Worm (Caenorhabditis elegans) whole organism, L4 larva: ENCODE data around the gene C35A11.3.

Experiments used
- D1046.2 ChIP-seq: fragments of 200-800 bp; sonication (Bioruptor generic); IDR thresholded peaks from 2 replicates; pipeline ENCODE4 v1.3.6; 2022; ENCODE audit warnings: missing genetic modification characterization, missing compliant biosample characterization
- F10B5.3 ChIP-seq: sonication (generic microtip); optimal IDR thresholded peaks from 2 replicates; lab custom pipeline; 2016; ENCODE audit warnings: mild to moderate bottlenecking, missing genetic modification characterization, missing compliant biosample characterization
- R02D3.7 ChIP-seq: fragments of 150-350 bp; sonication (generic microtip); optimal IDR thresholded peaks from 3 replicates; lab custom pipeline; 2014; ENCODE audit warnings: missing biosample characterization, missing genetic modification characterization
- T26A8.4 ChIP-seq: fragments of 200-800 bp; sonication (Bioruptor generic); IDR thresholded peaks from 2 replicates; pipeline ENCODE4 v1.3.6; 2022; ENCODE audit warnings: missing genetic modification characterization, missing compliant biosample characterization
- Y75B8A.6 ChIP-seq: fragments of 200-800 bp; sonication (Bioruptor generic); IDR thresholded peaks from 2 replicates; pipeline ENCODE4 v1.3.6; 2022; ENCODE audit warnings: missing genetic modification reagents, missing genetic modification characterization, missing compliant biosample characterization
- ZK546.5 ChIP-seq, 2 experiments: sonication (generic microtip); optimal IDR thresholded peaks; 2 replicates each; lab custom pipeline; 2017; ENCODE audit warnings: missing biosample characterization in 2 of 2, missing genetic modification characterization in 2 of 2
- ctbp-1 ChIP-seq: fragments of 200-800 bp; sonication (Bioruptor generic); IDR thresholded peaks from 2 replicates; pipeline ENCODE4 v1.3.6; 2022; ENCODE audit warnings: missing genetic modification reagents, missing genetic modification characterization, missing compliant biosample characterization
- dmd-9 ChIP-seq: fragments of 200-800 bp; sonication (Bioruptor generic); IDR thresholded peaks from 2 replicates; pipeline ENCODE4 v1.3.6; 2022; ENCODE audit warnings: missing genetic modification reagents, missing genetic modification characterization, missing compliant biosample characterization
- nhr-11 ChIP-seq: fragments of 150-350 bp; optimal IDR thresholded peaks from 2 replicates; lab custom pipeline; 2014; ENCODE audit warnings: missing biosample characterization, missing genetic modification characterization
- nhr-25 ChIP-seq: sonication (generic microtip); optimal IDR thresholded peaks from 2 replicates; lab custom pipeline; 2017; ENCODE audit warnings: missing genetic modification characterization, mild to moderate bottlenecking, missing compliant biosample characterization, antibody characterized with exemption, moderate library complexity, borderline replicate concordance; ENCODE audit not compliant: insufficient read depth
- pqm-1 ChIP-seq: sonication (generic microtip); optimal IDR thresholded peaks from 2 replicates; lab custom pipeline; 2017; ENCODE audit warnings: missing biosample characterization, missing genetic modification characterization
- saeg-2 ChIP-seq: fragments of 200-800 bp; sonication (Bioruptor generic); IDR thresholded peaks from 2 replicates; pipeline ENCODE4 v1.3.6; 2022; ENCODE audit warnings: missing genetic modification reagents, missing genetic modification characterization, missing compliant biosample characterization
- zfp-2 ChIP-seq: sonication (generic microtip); optimal IDR thresholded peaks from 2 replicates; lab custom pipeline; 2016; ENCODE audit warnings: mild to moderate bottlenecking, missing genetic modification characterization, missing compliant biosample characterization

- no peak for TF ChIP-seq dmd-9 (GFP tag; lab: Robert Waterston, UW)
- TF ChIP-seq ctbp-1 (GFP tag; lab: Robert Waterston, UW): no peak
- TF ChIP-seq nhr-25: no peak
- no peak for TF ChIP-seq pqm-1 (tag; lab: Kevin White, UChicago)
- no peak for TF ChIP-seq R02D3.7 (tag; lab: Kevin White, UChicago)
- TF ChIP-seq Y75B8A.6 (GFP tag; lab: Robert Waterston, UW): no peak
- no peak for TF ChIP-seq ZK546.5 (tag; optimal IDR thresholded peaks at IDR 0.05; lab: Kevin White, UChicago)
- TF ChIP-seq nhr-11 (tag; lab: Kevin White, UChicago): no peak
- TF ChIP-seq saeg-2 (GFP tag; lab: Robert Waterston, UW): no peak
- no peak for TF ChIP-seq zfp-2
- no peak for TF ChIP-seq F10B5.3 (tag; lab: Kevin White, UChicago)
- TF ChIP-seq T26A8.4 (GFP tag; lab: Robert Waterston, UW): no peak
- TF ChIP-seq D1046.2: no peak
Observed at ce11 chrV:5324566-5324965, 47.7 kb upstream of the C35A11.3 start, which contains the start of gene ceh-33.
